Fruit fly (Drosophila melanogaster) Kc167 (cell line): ENCODE data around the gene CG15155.

Source experiments
- Myc ChIP-seq: fragments of >200 bp; optimal IDR thresholded peaks from 2 replicates; lab custom pipeline; 2017; ENCODE audit warnings: missing external identifiers
- Sin3A ChIP-seq: fragments of >200 bp; optimal IDR thresholded peaks from 2 replicates; lab custom pipeline; 2018; ENCODE audit warnings: missing external identifiers
- h ChIP-seq: fragments of >200 bp; optimal IDR thresholded peaks from 3 replicates; lab custom pipeline; 2018; ENCODE audit warnings: missing external identifiers
- insv ChIP-seq: fragments of >200 bp; optimal IDR thresholded peaks from 3 replicates; lab custom pipeline; 2018; ENCODE audit warnings: missing external identifiers
- psq ChIP-seq: fragments of >200 bp; optimal IDR thresholded peaks from 2 replicates; lab custom pipeline; 2017; ENCODE audit warnings: missing external identifiers
- ttk ChIP-seq: sonication (Bioruptor generic); optimal IDR thresholded peaks from 2 replicates; lab custom pipeline; 2017; ENCODE audit warnings: missing external identifiers

DNA sequence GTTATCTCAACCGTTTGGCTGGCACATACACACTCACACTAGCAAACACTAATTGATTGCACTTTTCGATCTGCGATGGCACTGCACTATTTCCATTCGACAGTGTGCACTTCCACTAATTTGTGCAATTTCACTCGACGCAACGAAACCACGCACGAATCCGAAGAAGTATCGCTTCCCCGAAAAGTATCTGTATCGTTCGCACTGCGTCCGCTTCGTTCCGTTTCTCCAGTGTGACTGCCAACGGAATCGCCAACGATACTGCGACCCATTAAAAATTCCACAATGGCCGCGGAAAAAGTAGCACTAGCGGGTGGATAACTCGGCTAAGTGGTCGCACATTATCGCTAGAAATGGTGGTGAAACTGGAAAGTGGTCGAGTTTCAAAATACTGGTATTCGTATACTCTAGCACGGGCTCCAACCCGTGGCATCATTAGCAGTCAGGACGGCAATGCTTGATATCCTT is 2.4 kb upstream of the CG15155 start, which contains the start of gene Socs36E:
- no peak for TF ChIP-seq h
- TF ChIP-seq ttk (lab: Kevin White, UChicago) = no peak
- no peak for TF ChIP-seq insv (lab: Kevin White, UChicago)
- TF ChIP-seq psq (lab: Kevin White, UChicago) = no peak
- TF ChIP-seq Sin3A = no peak
- no peak for TF ChIP-seq Myc (lab: Kevin White, UChicago)
